Fruit fly (Drosophila melanogaster): ENCODE results near the gene CG3808.

Gene CG3808

DNA sequence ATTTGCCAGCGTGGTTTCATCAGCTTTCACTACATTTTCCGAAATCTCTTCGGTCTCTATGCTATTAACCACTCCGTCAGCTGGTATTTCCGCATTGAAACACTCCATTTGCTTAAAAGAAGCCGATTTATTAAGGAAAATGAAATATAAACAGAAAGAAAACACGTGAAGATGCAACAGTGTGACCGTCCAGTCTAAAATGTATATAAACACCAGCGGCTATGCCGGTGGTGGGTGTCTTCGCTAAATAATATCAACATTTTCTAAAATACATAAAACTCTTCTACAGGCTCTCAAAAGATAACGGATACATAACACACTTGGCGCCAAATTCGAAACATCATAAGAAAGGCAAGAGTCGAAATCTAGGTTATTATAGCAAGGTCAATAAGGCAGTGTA lies at the start of gene CG3808:
TSS of gene CG3808 (minus strand) at position 196 of the 400 bp plus-strand sequence.
- no peak for TF ChIP-seq CG14711 (tag; optimal IDR thresholded peaks at IDR 0.05)
- TF ChIP-seq CG5204 (GFP tag; optimal IDR thresholded peaks at IDR 0.05): no peak
- no peak for TF ChIP-seq bab1 (GFP tag; optimal IDR thresholded peaks at IDR 0.05)
- TF ChIP-seq ovo (GFP tag; optimal IDR thresholded peaks at IDR 0.05): no peak
- no peak for TF ChIP-seq toe (GFP tag; optimal IDR thresholded peaks at IDR 0.05)
- peak; percentile 29 for TF ChIP-seq cic (GFP tag; optimal IDR thresholded peaks at IDR 0.05)
- peak; percentile 99 for TF ChIP-seq Mnt (GFP tag; optimal IDR thresholded peaks at IDR 0.05)
- TF ChIP-seq Crg-1 (GFP tag; optimal IDR thresholded peaks at IDR 0.05): peak; percentile 57
- no peak for TF ChIP-seq tj (GFP tag; optimal IDR thresholded peaks at IDR 0.05)
- no peak for TF ChIP-seq cnc (optimal IDR thresholded peaks at IDR 0.05)
- TF ChIP-seq CG7045 (GFP tag; optimal IDR thresholded peaks at IDR 0.05): no peak
- peak; percentile 5 for TF ChIP-seq CG11617 (GFP tag; optimal IDR thresholded peaks at IDR 0.05)
- TF ChIP-seq CG7101 (tag; optimal IDR thresholded peaks at IDR 0.05): no peak
- no peak for TF ChIP-seq Hr96 (GFP tag; optimal IDR thresholded peaks at IDR 0.05)
- no peak for TF ChIP-seq CG12768 (GFP tag; optimal IDR thresholded peaks at IDR 0.05)
- TF ChIP-seq Clk (GFP tag; optimal IDR thresholded peaks at IDR 0.05): no peak
- peak; percentile 19 for TF ChIP-seq CG1620 (GFP tag; optimal IDR thresholded peaks at IDR 0.05)
- TF ChIP-seq CG33017 (tag; optimal IDR thresholded peaks at IDR 0.05): no peak
- no peak for TF ChIP-seq kay (GFP tag; ENCODE audit: borderline replicate concordance)
- TF ChIP-seq pad (GFP tag; optimal IDR thresholded peaks at IDR 0.05): no peak

dm6 chr3L:19049669-19050510 lies 49.5 kb upstream of the CG3808 start:
- no peak for TF ChIP-seq cnc (optimal IDR thresholded peaks at IDR 0.05)
- TF ChIP-seq toe (GFP tag; optimal IDR thresholded peaks at IDR 0.05): peak; percentile 7

DNA sequence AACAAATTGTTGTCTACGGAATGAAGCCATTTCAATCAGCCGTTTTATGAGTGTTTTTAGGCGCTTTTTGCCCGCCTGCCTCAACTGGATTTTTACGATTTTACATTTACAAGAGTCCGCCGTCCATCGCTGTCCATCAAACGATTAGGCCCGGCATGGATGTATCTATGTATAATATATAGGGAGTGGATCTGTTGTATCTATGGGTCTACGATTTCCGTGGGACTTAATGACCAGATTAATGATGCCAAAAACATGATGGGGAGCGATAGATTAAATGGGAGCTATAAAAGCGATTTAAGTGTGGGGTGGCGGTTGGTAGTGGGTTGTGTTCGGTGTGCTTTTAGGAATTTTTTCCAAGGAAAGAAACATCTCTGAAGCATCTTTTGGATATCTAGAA lies 48.4 kb upstream of the CG3808 start:
- TF ChIP-seq ovo (GFP tag; optimal IDR thresholded peaks at IDR 0.05) (no peak), Clk (GFP tag; optimal IDR thresholded peaks at IDR 0.05) (no peak), pad (GFP tag; optimal IDR thresholded peaks at IDR 0.05) (no peak), CG7101 (tag; optimal IDR thresholded peaks at IDR 0.05) (no peak), Mnt (GFP tag; optimal IDR thresholded peaks at IDR 0.05) (no peak), bab1 (GFP tag; optimal IDR thresholded peaks at IDR 0.05) (no peak), CG33017 (tag; optimal IDR thresholded peaks at IDR 0.05) (no peak), tj (GFP tag; optimal IDR thresholded peaks at IDR 0.05) (no peak), CG14711 (tag; optimal IDR thresholded peaks at IDR 0.05) (no peak), kay (GFP tag; ENCODE audit: borderline replicate concordance) (no peak), cic (GFP tag; optimal IDR thresholded peaks at IDR 0.05) (no peak)

- TF ChIP-seq cnc (optimal IDR thresholded peaks at IDR 0.05) (no peak), CG11617 (GFP tag; optimal IDR thresholded peaks at IDR 0.05) (no peak), toe (GFP tag; optimal IDR thresholded peaks at IDR 0.05) (no peak), tj (GFP tag; optimal IDR thresholded peaks at IDR 0.05) (no peak), CG7045 (GFP tag; optimal IDR thresholded peaks at IDR 0.05) (no peak), CG7101 (tag; optimal IDR thresholded peaks at IDR 0.05) (no peak)
Measured at dm6 chr3L:19048257-19048656, 47.8 kb upstream of the CG3808 start.

DNA sequence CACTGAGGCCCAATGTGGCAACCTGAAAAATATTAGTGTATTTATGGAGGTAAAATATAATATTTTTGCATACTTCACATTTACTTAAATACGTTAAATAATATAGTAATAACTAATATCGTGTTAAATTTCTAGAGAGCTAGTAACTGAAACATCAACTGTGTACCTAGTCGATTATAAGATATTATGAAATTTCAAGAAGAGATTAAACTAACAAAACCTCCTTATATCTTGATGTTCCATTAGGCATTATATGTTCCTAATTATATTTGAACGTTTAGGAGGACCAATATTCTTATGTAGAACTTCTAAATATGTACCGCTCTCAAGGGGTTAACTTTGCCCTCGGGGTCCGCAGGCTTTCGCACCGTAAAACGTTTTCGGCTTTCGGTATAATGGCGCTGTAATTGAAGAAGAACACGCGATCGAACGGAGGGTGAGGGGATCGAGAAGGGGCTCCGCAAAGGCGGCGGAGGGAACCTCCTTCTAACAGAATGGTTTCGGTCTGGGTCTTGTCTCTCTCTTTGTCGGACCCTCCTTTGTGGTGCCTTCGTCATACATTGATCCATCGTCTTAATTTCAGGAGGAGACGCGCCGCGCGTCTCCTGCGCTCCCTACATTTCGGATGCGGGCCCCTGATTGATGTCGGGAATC lies 46.1 kb upstream of the CG3808 start:
- TF ChIP-seq kay (GFP tag; ENCODE audit: borderline replicate concordance): no peak
- TF ChIP-seq Hr96 (GFP tag; optimal IDR thresholded peaks at IDR 0.05): no peak
- no peak for TF ChIP-seq pad (GFP tag; optimal IDR thresholded peaks at IDR 0.05)
- TF ChIP-seq CG11617 (GFP tag; optimal IDR thresholded peaks at IDR 0.05): no peak
- TF ChIP-seq bab1 (GFP tag; optimal IDR thresholded peaks at IDR 0.05): no peak
- no peak for TF ChIP-seq CG12768 (GFP tag; optimal IDR thresholded peaks at IDR 0.05)
- TF ChIP-seq CG33017 (tag; optimal IDR thresholded peaks at IDR 0.05): no peak
- TF ChIP-seq tj (GFP tag; optimal IDR thresholded peaks at IDR 0.05): no peak
- no peak for TF ChIP-seq cic (GFP tag; optimal IDR thresholded peaks at IDR 0.05)
- no peak for TF ChIP-seq ovo (GFP tag; optimal IDR thresholded peaks at IDR 0.05)
- TF ChIP-seq CG7101 (tag; optimal IDR thresholded peaks at IDR 0.05): no peak
- TF ChIP-seq Mnt (GFP tag; optimal IDR thresholded peaks at IDR 0.05): no peak
- no peak for TF ChIP-seq cnc (optimal IDR thresholded peaks at IDR 0.05)
- TF ChIP-seq CG14711 (tag; optimal IDR thresholded peaks at IDR 0.05): no peak
- TF ChIP-seq toe (GFP tag; optimal IDR thresholded peaks at IDR 0.05): no peak
- TF ChIP-seq Crg-1 (GFP tag; optimal IDR thresholded peaks at IDR 0.05): no peak
- TF ChIP-seq Clk (GFP tag; optimal IDR thresholded peaks at IDR 0.05): no peak
- TF ChIP-seq CG7045 (GFP tag; optimal IDR thresholded peaks at IDR 0.05): no peak

- TF ChIP-seq CG14711 (tag; optimal IDR thresholded peaks at IDR 0.05) (peak; percentile 73), CG12768 (GFP tag; optimal IDR thresholded peaks at IDR 0.05) (no peak), toe (GFP tag; optimal IDR thresholded peaks at IDR 0.05) (peak; percentile 52), pad (GFP tag; optimal IDR thresholded peaks at IDR 0.05) (no peak), Clk (GFP tag; optimal IDR thresholded peaks at IDR 0.05) (no peak), Hr96 (GFP tag; optimal IDR thresholded peaks at IDR 0.05) (peak; percentile 19), kay (GFP tag; ENCODE audit: borderline replicate concordance) (peak; percentile 32), CG1620 (GFP tag; optimal IDR thresholded peaks at IDR 0.05) (no peak), Mnt (GFP tag; optimal IDR thresholded peaks at IDR 0.05) (peak; percentile 33), cic (GFP tag; optimal IDR thresholded peaks at IDR 0.05) (peak; percentile 67), ovo (GFP tag; optimal IDR thresholded peaks at IDR 0.05) (no peak), tj (GFP tag; optimal IDR thresholded peaks at IDR 0.05) (no peak), CG5204 (GFP tag; optimal IDR thresholded peaks at IDR 0.05) (peak; percentile 52), cnc (optimal IDR thresholded peaks at IDR 0.05) (no peak), CG7101 (tag; optimal IDR thresholded peaks at IDR 0.05) (peak; percentile 81), Crg-1 (GFP tag; optimal IDR thresholded peaks at IDR 0.05) (peak; percentile 11), CG33017 (tag; optimal IDR thresholded peaks at IDR 0.05) (peak; percentile 75), CG11617 (GFP tag; optimal IDR thresholded peaks at IDR 0.05) (peak; percentile 45), bab1 (GFP tag; optimal IDR thresholded peaks at IDR 0.05) (peak; percentile 72), CG7045 (GFP tag; optimal IDR thresholded peaks at IDR 0.05) (peak; percentile 50)
Measured at dm6 chr3L:19045299-19046025, 45.1 kb upstream of the CG3808 start, which contains the start of gene nkd. Gene nkd, minus strand, starts transcription at chr3L:19045449.
